Fruit fly (Drosophila melanogaster): ENCODE results near the gene TP53INP.
A peak's percentile ranks its signal among the peaks of the same experiment; 100 is the strongest.

Gene TP53INP

dm6 chr3L:4388215-4388614 lies 18.5 kb upstream of the TP53INP start:
- TF ChIP-seq sens (GFP tag), result peak; percentile 65
- TF ChIP-seq row (GFP tag; IDR thresholded peaks at IDR 0.05), result 0 out of 3 replicates have a peak, but pooled peaks have one; percentile 1
- peak; percentile 68; the same call in 2 of the 3 replicates for TF ChIP-seq sr (GFP tag; IDR thresholded peaks at IDR 0.05)
- TF ChIP-seq CG9727 (GFP tag; optimal IDR thresholded peaks at IDR 0.05), result no peak
- TF ChIP-seq sd (tag; optimal IDR thresholded peaks at IDR 0.05), result peak; percentile 87
- no peak for TF ChIP-seq Dfd (GFP tag; optimal IDR thresholded peaks at IDR 0.05)
- no peak for TF ChIP-seq CG1529 (GFP tag; optimal IDR thresholded peaks at IDR 0.05)
- TF ChIP-seq YL-1 (GFP tag; optimal IDR thresholded peaks at IDR 0.05), result no peak
- peak; percentile 63 for TF ChIP-seq Ets65A (GFP tag)

DNA sequence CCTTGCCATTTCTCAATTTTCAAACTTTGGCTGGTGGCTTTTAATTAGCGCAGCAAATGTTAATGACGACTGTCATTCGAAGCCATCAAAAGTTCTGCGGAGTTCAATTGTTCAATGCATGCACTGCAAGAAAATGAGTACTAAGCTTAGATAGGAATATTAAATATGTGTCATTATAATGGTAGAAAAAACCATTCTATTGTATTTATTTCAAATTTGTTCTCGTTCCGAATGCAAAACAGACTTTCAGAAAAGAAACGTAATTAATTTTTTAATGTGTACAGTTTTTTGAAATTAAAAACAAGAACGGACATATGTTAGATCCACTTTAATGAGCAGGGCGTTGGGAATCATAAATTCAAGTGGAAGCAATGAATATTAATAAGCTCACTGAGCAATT lies 17.6 kb upstream of the TP53INP start:
- TF ChIP-seq Sox102F (GFP tag; optimal IDR thresholded peaks at IDR 0.05) (peak; percentile 34), klu (GFP tag; IDR thresholded peaks at IDR 0.05) (no peak), CG17359 (tag; optimal IDR thresholded peaks at IDR 0.05) (peak; percentile 3), Hand (GFP tag; optimal IDR thresholded peaks at IDR 0.05) (no peak), Med (GFP tag) (peak; percentile 10), CG34376 (GFP tag; optimal IDR thresholded peaks at IDR 0.05) (no peak), CG13296 (GFP tag; optimal IDR thresholded peaks at IDR 0.05) (no peak), nmo (GFP tag; optimal IDR thresholded peaks at IDR 0.05) (peak; percentile 5), Blimp-1 (GFP tag; optimal IDR thresholded peaks at IDR 0.05) (peak; percentile 42), CG31441 (GFP tag; IDR thresholded peaks at IDR 0.05) (peak; percentile 14; the same call in 1 of the 2 replicates), ham (GFP tag; IDR thresholded peaks at IDR 0.05) (no peak), Ptx1 (GFP tag; IDR thresholded peaks at IDR 0.05) (0 out of 2 replicates have a peak, but pooled peaks have one; percentile 29), chn (GFP tag; optimal IDR thresholded peaks at IDR 0.05) (no peak), bsh (GFP tag; optimal IDR thresholded peaks at IDR 0.05) (peak in 1 of 2 experiments; percentile 47), vnd (GFP tag; IDR thresholded peaks at IDR 0.05; ENCODE audit: partially characterized antibody) (no peak), CG2712 (tag; optimal IDR thresholded peaks at IDR 0.05) (peak; percentile 17), CG6654 (GFP tag; optimal IDR thresholded peaks at IDR 0.05) (no peak), Hr51 (GFP tag; optimal IDR thresholded peaks at IDR 0.05) (peak in 1 of 2 experiments; percentile 38), fd96Cb (tag; optimal IDR thresholded peaks at IDR 0.05) (no peak), Xrp1 (GFP tag; IDR thresholded peaks at IDR 0.05) (0 out of 2 replicates have a peak, but pooled peaks have one; percentile 13), sisA (GFP tag; IDR thresholded peaks at IDR 0.05) (0 out of 2 replicates have a peak, but pooled peaks have one; percentile 19), CkIIα-i1 (GFP tag; IDR thresholded peaks at IDR 0.05) (no peak), dmrt99B (tag; optimal IDR thresholded peaks at IDR 0.05) (peak; percentile 33), CG3995 (GFP tag; optimal IDR thresholded peaks at IDR 0.05) (no peak), CG10979 (tag; optimal IDR thresholded peaks at IDR 0.05) (peak; percentile 1), Ets97D (GFP tag; optimal IDR thresholded peaks at IDR 0.05) (no peak), chm (GFP tag; IDR thresholded peaks at IDR 0.05) (no peak), CG7839 (tag; optimal IDR thresholded peaks at IDR 0.05) (peak; percentile 1), CG6689 (GFP tag; IDR thresholded peaks at IDR 0.05) (0 out of 2 replicates have a peak, but pooled peaks have one; percentile 15), CG12104 (GFP tag; optimal IDR thresholded peaks at IDR 0.05) (no peak), slp2 (GFP tag; optimal IDR thresholded peaks at IDR 0.05) (no peak), CG43689 (GFP tag; IDR thresholded peaks at IDR 0.05) (no peak), sens (GFP tag) (peak; percentile 51), CG18262 (tag; optimal IDR thresholded peaks at IDR 0.05) (peak; percentile 11), ssp (GFP tag; IDR thresholded peaks at IDR 0.05) (no peak), CG4424 (GFP tag; optimal IDR thresholded peaks at IDR 0.05) (no peak), CG9817 (tag; optimal IDR thresholded peaks at IDR 0.05) (no peak), gem (tag; optimal IDR thresholded peaks at IDR 0.05) (peak; percentile 1), row (GFP tag; IDR thresholded peaks at IDR 0.05) (no peak), CG11504 (tag; optimal IDR thresholded peaks at IDR 0.05) (peak; percentile 46), CG4707 (GFP tag; optimal IDR thresholded peaks at IDR 0.05) (no peak), Ets65A (GFP tag) (peak; percentile 62), esg (GFP tag; conservative IDR thresholded peaks at IDR 0.05) (0 out of 2 replicates have a peak, but pooled peaks have one; percentile 11)
